Fruit fly (Drosophila melanogaster) whole organism, embryonic: ENCODE measurements around the gene cindr.

Source experiments
- Ada2b ChIP-seq: fragments of 200-800 bp; sonication (Bioruptor generic); IDR thresholded peaks from 2 replicates; pipeline ENCODE4 v1.3.6; 2022; ENCODE audit warnings: missing biosample characterization, missing genetic modification characterization
- B-H2 ChIP-seq: fragments of 200-800 bp; sonication (Bioruptor generic); optimal IDR thresholded peaks from 2 replicates; lab custom pipeline; 2018; ENCODE audit warnings: missing biosample characterization, mild to moderate bottlenecking, missing genetic modification characterization
- C15 ChIP-seq: fragments of 200-800 bp; sonication (Bioruptor generic); IDR thresholded peaks from 3 replicates; pipeline ENCODE4 v1.3.6; 2022; ENCODE audit warnings: missing biosample characterization, missing genetic modification characterization
- CG10321 ChIP-seq: fragments of 200-800 bp; sonication (Bioruptor generic); IDR thresholded peaks from 2 replicates; pipeline ENCODE4 v1.3.6; 2022; ENCODE audit warnings: missing biosample characterization, missing genetic modification characterization
- CG10543 ChIP-seq: fragments of 200-800 bp; sonication (Bioruptor generic); optimal IDR thresholded peaks from 3 replicates; lab custom pipeline; 2017; ENCODE audit warnings: missing biosample characterization, mild to moderate bottlenecking, missing genetic modification characterization, moderate library complexity
- CG11085 ChIP-seq: fragments of 200-800 bp; sonication (Bioruptor generic); IDR thresholded peaks from 2 replicates; pipeline ENCODE4 v1.3.6; 2022; ENCODE audit warnings: missing biosample characterization, missing genetic modification characterization
- CG11093 ChIP-seq: fragments of 200-800 bp; sonication (Bioruptor generic); IDR thresholded peaks from 3 replicates; pipeline ENCODE4 v1.3.6; 2022; ENCODE audit warnings: missing biosample characterization, missing genetic modification characterization
- CG11504 ChIP-seq: fragments of 200-800 bp; sonication (Bioruptor generic); optimal IDR thresholded peaks from 3 replicates; lab custom pipeline; 2019; ENCODE audit warnings: missing biosample characterization, mild to moderate bottlenecking, missing genetic modification characterization, moderate library complexity
- CG12236 ChIP-seq: fragments of 200-800 bp; sonication (Bioruptor generic); optimal IDR thresholded peaks from 2 replicates; lab custom pipeline; 2016; ENCODE audit warnings: missing biosample characterization, missing genetic modification characterization
- CG13624 ChIP-seq: fragments of 200-800 bp; sonication (Bioruptor generic); optimal IDR thresholded peaks from 2 replicates; lab custom pipeline; 2016; ENCODE audit warnings: missing biosample characterization, missing genetic modification characterization
- CG14710 ChIP-seq: fragments of 200-800 bp; sonication (Bioruptor generic); optimal IDR thresholded peaks from 3 replicates; lab custom pipeline; 2019; ENCODE audit warnings: missing biosample characterization, mild to moderate bottlenecking, missing genetic modification characterization, moderate library complexity
- CG15514 ChIP-seq: fragments of 200-800 bp; sonication (Bioruptor generic); optimal IDR thresholded peaks from 3 replicates; lab custom pipeline; 2017; ENCODE audit warnings: missing biosample characterization, missing genetic modification characterization, mild to moderate bottlenecking, moderate library complexity, missing genetic modification reagents
- CG17361 ChIP-seq: fragments of 200-800 bp; sonication (Bioruptor generic); IDR thresholded peaks from 3 replicates; pipeline ENCODE4 v1.3.6; 2022; ENCODE audit warnings: missing biosample characterization, missing genetic modification characterization
- CG17385 ChIP-seq: fragments of 200-800 bp; sonication (Bioruptor generic); optimal IDR thresholded peaks from 3 replicates; lab custom pipeline; 2018; ENCODE audit warnings: missing biosample characterization, mild to moderate bottlenecking, missing genetic modification characterization
- CG17829 ChIP-seq: fragments of 200-800 bp; optimal IDR thresholded peaks from 2 replicates; lab custom pipeline; 2019; ENCODE audit warnings: missing biosample characterization, mild to moderate bottlenecking, missing genetic modification characterization, moderate library complexity
- CG18599 ChIP-seq: fragments of 200-800 bp; sonication (Bioruptor generic); optimal IDR thresholded peaks from 3 replicates; lab custom pipeline; 2017; ENCODE audit warnings: missing biosample characterization, missing genetic modification characterization, mild to moderate bottlenecking, moderate library complexity, missing genetic modification reagents
- CG2678 ChIP-seq: fragments of 200-800 bp; sonication (Bioruptor generic); optimal IDR thresholded peaks from 3 replicates; lab custom pipeline; 2019; ENCODE audit warnings: missing biosample characterization, mild to moderate bottlenecking, missing genetic modification characterization, moderate library complexity
- CG4282 ChIP-seq: fragments of 200-800 bp; sonication (Bioruptor generic); optimal IDR thresholded peaks from 2 replicates; lab custom pipeline; 2016; ENCODE audit warnings: missing biosample characterization, missing genetic modification characterization
- CG4707 ChIP-seq: fragments of 200-800 bp; sonication (Bioruptor generic); optimal IDR thresholded peaks from 2 replicates; lab custom pipeline; 2018; ENCODE audit warnings: missing biosample characterization, mild to moderate bottlenecking, missing genetic modification characterization, moderate library complexity
- CG6175 ChIP-seq: fragments of 200-800 bp; sonication (Bioruptor generic); IDR thresholded peaks from 3 replicates; pipeline ENCODE4 v1.3.6; 2022; ENCODE audit warnings: missing biosample characterization, missing genetic modification characterization
- CG9797 ChIP-seq: fragments of 200-800 bp; sonication (Bioruptor generic); optimal IDR thresholded peaks from 3 replicates; lab custom pipeline; 2018; ENCODE audit warnings: missing biosample characterization, mild to moderate bottlenecking, missing genetic modification characterization
- D19A ChIP-seq: fragments of 200-800 bp; optimal IDR thresholded peaks from 3 replicates; lab custom pipeline; 2019; ENCODE audit warnings: missing biosample characterization, mild to moderate bottlenecking, missing genetic modification characterization, moderate library complexity
- Deaf1 ChIP-seq: fragments of 200-800 bp; optimal IDR thresholded peaks from 3 replicates; lab custom pipeline; 2019; ENCODE audit warnings: missing biosample characterization, mild to moderate bottlenecking, missing genetic modification characterization, moderate library complexity
- Doc2 ChIP-seq: fragments of 200-800 bp; sonication (Bioruptor generic); IDR thresholded peaks from 2 replicates; pipeline ENCODE4 v1.3.6; 2022; ENCODE audit warnings: missing biosample characterization, missing genetic modification characterization
- ERR ChIP-seq: fragments of 200-800 bp; sonication (Bioruptor generic); optimal IDR thresholded peaks from 2 replicates; lab custom pipeline; 2016; ENCODE audit warnings: missing biosample characterization, missing genetic modification characterization
- Hmx ChIP-seq: fragments of 200-800 bp; sonication (Bioruptor generic); optimal IDR thresholded peaks from 2 replicates; lab custom pipeline; 2016; ENCODE audit warnings: missing biosample characterization, missing genetic modification characterization
- MBD-R2 ChIP-seq: fragments of 200-800 bp; sonication (Bioruptor generic); IDR thresholded peaks from 2 replicates; pipeline ENCODE4 v1.3.6; 2022; ENCODE audit warnings: missing biosample characterization, missing genetic modification characterization
- NC2β ChIP-seq: fragments of 200-800 bp; sonication (Bioruptor generic); optimal IDR thresholded peaks from 2 replicates; lab custom pipeline; 2016; ENCODE audit warnings: missing biosample characterization, missing genetic modification characterization
- Nf-YC ChIP-seq: fragments of 200-800 bp; optimal IDR thresholded peaks from 3 replicates; lab custom pipeline; 2019; ENCODE audit warnings: missing biosample characterization, mild to moderate bottlenecking, missing genetic modification characterization, moderate library complexity
- PHDP ChIP-seq: fragments of 200-800 bp; sonication (Bioruptor generic); optimal IDR thresholded peaks from 3 replicates; lab custom pipeline; 2018; ENCODE audit warnings: missing biosample characterization, mild to moderate bottlenecking, missing genetic modification characterization, moderate library complexity
- Ravus ChIP-seq: fragments of 200-800 bp; sonication (Bioruptor generic); IDR thresholded peaks from 2 replicates; pipeline ENCODE4 v1.3.6; 2022; ENCODE audit warnings: missing biosample characterization, missing genetic modification characterization
- ap ChIP-seq: fragments of 200-800 bp; sonication (Bioruptor generic); IDR thresholded peaks from 2 replicates; pipeline ENCODE4 v1.3.6; 2022; ENCODE audit warnings: missing biosample characterization, missing genetic modification characterization
- bbx ChIP-seq: fragments of 200-800 bp; sonication (Bioruptor generic); IDR thresholded peaks from 2 replicates; pipeline ENCODE4 v1.3.6; 2022; ENCODE audit warnings: missing biosample characterization, missing genetic modification characterization; ENCODE audit not compliant: partially characterized antibody
- cas ChIP-seq: fragments of 200-800 bp; sonication (Bioruptor generic); IDR thresholded peaks from 2 replicates; pipeline ENCODE4 v1.3.6; 2022; ENCODE audit warnings: missing biosample characterization, missing genetic modification characterization
- ci ChIP-seq: fragments of 200-800 bp; sonication (Bioruptor generic); IDR thresholded peaks from 3 replicates; pipeline ENCODE4 v1.3.6; 2022; ENCODE audit warnings: missing biosample characterization, missing genetic modification characterization
- crp ChIP-seq, 2 experiments: fragments of 200-800 bp; sonication (Bioruptor generic); optimal IDR thresholded peaks; 2 replicates in 1 of 2; 3 replicates in 1 of 2; lab custom pipeline; 2017; ENCODE audit warnings: missing biosample characterization in 2 of 2, missing genetic modification characterization in 2 of 2, mild to moderate bottlenecking in 1 of 2, moderate library complexity in 1 of 2
- da ChIP-seq: fragments of 200-800 bp; sonication (Bioruptor generic); optimal IDR thresholded peaks from 2 replicates; lab custom pipeline; 2016; ENCODE audit warnings: missing biosample characterization, missing genetic modification characterization
- exex ChIP-seq: fragments of 200-800 bp; sonication (Bioruptor generic); optimal IDR thresholded peaks from 4 replicates; lab custom pipeline; 2018; ENCODE audit warnings: missing biosample characterization, mild to moderate bottlenecking, missing genetic modification characterization, moderate library complexity
- gem ChIP-seq: fragments of 200-800 bp; sonication (Bioruptor generic); optimal IDR thresholded peaks from 2 replicates; lab custom pipeline; 2019; ENCODE audit warnings: missing biosample characterization, mild to moderate bottlenecking, missing genetic modification characterization, moderate library complexity
- gt ChIP-seq: fragments of 200-800 bp; sonication (Bioruptor generic); IDR thresholded peaks from 2 replicates; pipeline ENCODE4 v1.3.6; 2022; ENCODE audit warnings: missing biosample characterization, missing genetic modification characterization
- mirr ChIP-seq: fragments of 200-800 bp; sonication (Bioruptor generic); optimal IDR thresholded peaks from 3 replicates; lab custom pipeline; 2018; ENCODE audit warnings: missing biosample characterization, mild to moderate bottlenecking, missing genetic modification characterization
- nom ChIP-seq: fragments of 200-800 bp; sonication (Bioruptor generic); optimal IDR thresholded peaks from 2 replicates; lab custom pipeline; 2017; ENCODE audit warnings: missing biosample characterization, missing genetic modification characterization, mild to moderate bottlenecking, moderate library complexity, missing genetic modification reagents
- repo ChIP-seq: fragments of 200-800 bp; sonication (Bioruptor generic); optimal IDR thresholded peaks from 2 replicates; lab custom pipeline; 2016; ENCODE audit warnings: missing biosample characterization, missing genetic modification characterization
- salm ChIP-seq: fragments of 200-800 bp; sonication (Bioruptor generic); optimal IDR thresholded peaks from 2 replicates; lab custom pipeline; 2018; ENCODE audit warnings: missing biosample characterization, mild to moderate bottlenecking, missing genetic modification characterization
- sd ChIP-seq: fragments of 200-800 bp; sonication (Bioruptor generic); optimal IDR thresholded peaks from 3 replicates; lab custom pipeline; 2018; ENCODE audit warnings: missing biosample characterization, mild to moderate bottlenecking, missing genetic modification characterization, moderate library complexity
- shn ChIP-seq: fragments of 200-800 bp; sonication (Bioruptor generic); optimal IDR thresholded peaks from 3 replicates; lab custom pipeline; 2016; ENCODE audit warnings: missing biosample characterization, missing genetic modification characterization
- ssp ChIP-seq: fragments of 200-800 bp; sonication (Bioruptor generic); IDR thresholded peaks from 2 replicates; pipeline ENCODE4 v1.3.6; 2022; ENCODE audit warnings: missing biosample characterization, missing genetic modification characterization
- tgo ChIP-seq: fragments of 200-800 bp; sonication (Bioruptor generic); IDR thresholded peaks from 3 replicates; pipeline ENCODE4 v1.3.6; 2022; ENCODE audit warnings: missing biosample characterization, missing genetic modification characterization

cindr gene

DNA sequence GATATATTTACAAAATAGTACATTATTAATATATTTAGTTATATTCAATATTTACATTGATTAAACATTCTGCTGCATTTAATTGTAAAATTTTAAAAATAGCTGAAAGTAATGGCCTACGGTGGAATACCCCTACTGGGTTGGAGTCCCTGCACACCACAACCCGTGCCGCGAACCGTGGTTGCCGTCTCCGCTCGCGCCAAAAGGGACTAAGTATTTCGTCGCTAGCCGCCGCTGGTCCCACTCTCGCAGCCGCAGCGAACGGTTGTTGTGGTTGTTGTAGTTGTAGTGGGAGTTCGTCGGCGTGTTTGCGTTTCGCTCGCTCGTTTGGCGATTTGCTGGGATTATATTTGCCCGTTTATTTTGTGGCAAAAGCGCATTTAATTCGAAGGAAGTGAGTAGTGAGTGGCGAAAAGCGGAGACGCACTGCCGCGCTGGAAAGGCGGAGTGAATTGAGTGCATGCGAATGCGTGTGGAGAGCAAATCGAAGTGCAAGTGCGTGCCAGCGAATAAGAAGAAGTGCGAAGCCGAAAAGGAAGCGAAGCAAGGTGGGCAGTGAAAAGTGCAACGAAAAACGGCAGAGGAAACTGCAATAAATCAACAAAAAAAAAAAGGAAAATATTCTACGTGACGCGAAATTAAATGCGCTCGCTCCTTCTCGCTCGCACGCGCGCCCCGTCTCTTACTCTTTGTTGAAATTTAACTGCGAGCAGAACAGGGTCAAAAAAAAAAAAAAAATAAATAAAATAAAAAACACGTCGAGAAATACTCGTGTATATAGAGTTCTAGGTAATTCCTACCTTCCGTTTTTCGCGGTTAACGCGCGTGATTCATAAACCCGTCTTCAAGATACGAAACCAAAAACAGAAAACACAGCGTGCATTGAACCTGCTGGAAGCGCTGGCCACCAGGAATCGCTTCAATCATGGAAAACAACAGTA is at the start of gene cindr (continued):
- peak; percentile 10 for TF ChIP-seq CG4707 (GFP tag; lab: Kevin White, UChicago)
- TF ChIP-seq Hmx (GFP tag; lab: Kevin White, UChicago), result peak; percentile 17
- TF ChIP-seq CG11085 (GFP tag; lab: Robert Waterston, UW), result 0 out of 2 replicates have a peak, but pooled peaks have one; percentile 27
- peak; percentile 33 for TF ChIP-seq B-H2
- peak in 1 of 2 experiments; percentile 24 for TF ChIP-seq crp (GFP tag; optimal IDR thresholded peaks at IDR 0.05; lab: Kevin White, UChicago)
- peak; percentile 60 for TF ChIP-seq gem (tag; lab: Kevin White, UChicago)
- TF ChIP-seq ap, result no peak
- TF ChIP-seq tgo (GFP tag; lab: Robert Waterston, UW), result 0 out of 3 replicates have a peak, but pooled peaks have one; percentile 15
- no peak for TF ChIP-seq CG10321
- no peak for TF ChIP-seq PHDP (tag; lab: Kevin White, UChicago)
- TF ChIP-seq mirr, result peak; percentile 47
- TF ChIP-seq CG11504 (tag; lab: Kevin White, UChicago), result peak; percentile 65
- TF ChIP-seq CG4282 (GFP tag; lab: Kevin White, UChicago), result peak; percentile 58
- TF ChIP-seq da (GFP tag; lab: Kevin White, UChicago), result no peak
- peak; percentile 70 for TF ChIP-seq CG14710 (tag; lab: Kevin White, UChicago)
- no peak for TF ChIP-seq CG11093 (GFP tag; lab: Robert Waterston, UW)
- TF ChIP-seq Doc2, result no peak
- peak; percentile 69 for TF ChIP-seq CG17385 (GFP tag; lab: Kevin White, UChicago)
- TF ChIP-seq CG15514 (GFP tag; lab: Kevin White, UChicago), result peak; percentile 90
- peak; percentile 72 for TF ChIP-seq nom (GFP tag; lab: Kevin White, UChicago)
- TF ChIP-seq D19A, result peak; percentile 57
- no peak for TF ChIP-seq exex (tag; lab: Kevin White, UChicago)
- TF ChIP-seq shn, result peak; percentile 49
- no peak for TF ChIP-seq C15
- TF ChIP-seq CG18599 (GFP tag; lab: Kevin White, UChicago), result peak; percentile 35
- TF ChIP-seq Deaf1, result peak; percentile 75
- TF ChIP-seq NC2β (GFP tag; lab: Kevin White, UChicago), result peak; percentile 48
- peak; percentile 41; the same call in 1 of the 3 replicates for TF ChIP-seq CG17361 (GFP tag; lab: Robert Waterston, UW)
- peak; percentile 45 for TF ChIP-seq Nf-YC (tag; lab: Kevin White, UChicago)
- peak; percentile 17 for TF ChIP-seq repo (GFP tag; lab: Kevin White, UChicago)
- 0 out of 2 replicates have a peak, but pooled peaks have one; percentile 7 for TF ChIP-seq Ada2b
- TF ChIP-seq MBD-R2 (GFP tag; lab: Robert Waterston, UW), result peak; percentile 63
- TF ChIP-seq CG6175 (GFP tag; lab: Robert Waterston, UW), result no peak
- peak; percentile 31 for TF ChIP-seq salm (tag; lab: Kevin White, UChicago)
- peak; percentile 73; the same call in 2 of the 3 replicates for TF ChIP-seq ci (GFP tag; lab: Robert Waterston, UW)
- TF ChIP-seq Ravus, result no peak
- peak; percentile 48 for TF ChIP-seq CG13624
- TF ChIP-seq ERR (GFP tag; lab: Kevin White, UChicago), result peak; percentile 37
- peak; percentile 56; the same call in 1 of the 2 replicates for TF ChIP-seq bbx
- TF ChIP-seq gt, result 0 out of 2 replicates have a peak, but pooled peaks have one; percentile 12
- peak; percentile 81 for TF ChIP-seq ssp (GFP tag; lab: Robert Waterston, UW)
- peak; percentile 59 for TF ChIP-seq CG10543 (GFP tag; lab: Kevin White, UChicago)
- TF ChIP-seq sd (tag; lab: Kevin White, UChicago), result peak; percentile 32
- TF ChIP-seq cas (GFP tag; lab: Robert Waterston, UW), result peak; percentile 57; the same call in 1 of the 2 replicates
- peak; percentile 54 for TF ChIP-seq CG17829 (tag; lab: Kevin White, UChicago)
- TF ChIP-seq CG12236 (GFP tag; lab: Kevin White, UChicago), result no peak
- TF ChIP-seq CG2678 (tag; lab: Kevin White, UChicago), result peak; percentile 48
- peak; percentile 99 for TF ChIP-seq CG9797 (GFP tag; lab: Kevin White, UChicago)
